Worm (Caenorhabditis elegans) whole organism, L4 larva: Measurements from ENCODE around the gene srsx-25.

Source experiments
- F10B5.3 ChIP-seq: sonication (generic microtip); optimal IDR thresholded peaks from 2 replicates; lab custom pipeline; 2016; ENCODE audit warnings: mild to moderate bottlenecking, missing genetic modification characterization, missing compliant biosample characterization
- F26F4.8 ChIP-seq: fragments of 200-800 bp; sonication (Bioruptor generic); conservative IDR thresholded peaks from 2 replicates; pipeline ENCODE4 v1.3.6; 2022; ENCODE audit warnings: missing genetic modification characterization, missing compliant biosample characterization
- F44E2.7 ChIP-seq: fragments of 200-800 bp; sonication (Bioruptor generic); IDR thresholded peaks from 2 replicates; pipeline ENCODE4 v2.1.2; 2022; ENCODE audit warnings: missing genetic modification characterization, missing compliant biosample characterization
- F49E8.2 ChIP-seq: sonication (generic microtip); optimal IDR thresholded peaks from 2 replicates; lab custom pipeline; 2016; ENCODE audit warnings: missing compliant biosample characterization, mild to moderate bottlenecking, missing genetic modification characterization, borderline replicate concordance
- Y105C5A.15 ChIP-seq: fragments of 200-800 bp; sonication (Bioruptor generic); IDR thresholded peaks from 2 replicates; pipeline ENCODE4 v1.3.6; 2022; ENCODE audit warnings: missing genetic modification characterization, missing compliant biosample characterization
- Y48G9A.11 ChIP-seq: fragments of 200-800 bp; sonication (Bioruptor generic); IDR thresholded peaks from 2 replicates; pipeline ENCODE4 v1.3.6; 2022; ENCODE audit warnings: missing genetic modification reagents, missing genetic modification characterization, missing compliant biosample characterization
- Y5F2A.4 ChIP-seq: fragments of 200-800 bp; sonication (Bioruptor generic); optimal IDR thresholded peaks from 2 replicates; lab custom pipeline; 2018; ENCODE audit warnings: mild to moderate bottlenecking, missing genetic modification characterization, missing compliant biosample characterization
- Y75B8A.6 ChIP-seq: fragments of 200-800 bp; sonication (Bioruptor generic); IDR thresholded peaks from 2 replicates; pipeline ENCODE4 v1.3.6; 2022; ENCODE audit warnings: missing genetic modification reagents, missing genetic modification characterization, missing compliant biosample characterization
- ZK337.2 ChIP-seq: fragments of 200-800 bp; sonication (Bioruptor generic); IDR thresholded peaks from 2 replicates; pipeline ENCODE4 v1.3.6; 2022; ENCODE audit warnings: missing genetic modification reagents, missing genetic modification characterization, missing compliant biosample characterization
- aha-1 ChIP-seq: fragments of 150-350 bp; peaks from one replicate; lab custom pipeline; 2014; ENCODE audit warnings: missing biosample characterization, missing genetic modification characterization
- aly-2 ChIP-seq: sonication (generic microtip); optimal IDR thresholded peaks from 2 replicates; lab custom pipeline; 2018; ENCODE audit warnings: missing biosample characterization, missing genetic modification characterization
- cey-2 ChIP-seq: sonication (generic microtip); optimal IDR thresholded peaks from 3 replicates; lab custom pipeline; 2017; ENCODE audit warnings: missing genetic modification characterization, mild to moderate bottlenecking, missing compliant biosample characterization, antibody characterized with exemption, borderline replicate concordance; ENCODE audit not compliant: insufficient read depth
- daf-12 ChIP-seq: fragments of 150-350 bp; optimal IDR thresholded peaks from 2 replicates; lab custom pipeline; 2014; ENCODE audit warnings: missing biosample characterization, missing genetic modification reagents, missing genetic modification characterization
- daf-16 ChIP-seq, 3 experiments: sonication (generic microtip); optimal IDR thresholded peaks; 2 replicates each; lab custom pipeline; 2016 to 2017; ENCODE audit warnings: missing genetic modification characterization in 3 of 3, missing genetic modification reagents in 3 of 3, mild to moderate bottlenecking in 2 of 3, missing compliant biosample characterization in 2 of 3, missing biosample characterization in 1 of 3, moderate library complexity in 1 of 3
- dpl-1 ChIP-seq: fragments of 150-350 bp; optimal IDR thresholded peaks from 2 replicates; lab custom pipeline; 2014; ENCODE audit warnings: missing biosample characterization, missing genetic modification reagents, missing genetic modification characterization
- egl-43 ChIP-seq: fragments of 200-800 bp; sonication (Bioruptor generic); IDR thresholded peaks from 2 replicates; pipeline ENCODE4 v1.3.6; 2022; ENCODE audit warnings: missing genetic modification reagents, missing genetic modification characterization, missing compliant biosample characterization
- fkh-10 ChIP-seq: fragments of 150-350 bp; optimal IDR thresholded peaks from 2 replicates; lab custom pipeline; 2014; ENCODE audit warnings: missing biosample characterization, missing genetic modification reagents, missing genetic modification characterization
- fos-1 ChIP-seq: fragments of 150-350 bp; optimal IDR thresholded peaks from 2 replicates; lab custom pipeline; 2014; ENCODE audit warnings: missing biosample characterization, missing genetic modification characterization
- hlh-30 ChIP-seq: sonication (generic microtip); optimal IDR thresholded peaks from 2 replicates; lab custom pipeline; 2017; ENCODE audit warnings: antibody characterized with exemption, mild to moderate bottlenecking, missing genetic modification characterization, missing compliant biosample characterization; ENCODE audit not compliant: insufficient read depth
- lin-29 ChIP-seq: fragments of 200-800 bp; sonication (Bioruptor generic); IDR thresholded peaks from 2 replicates; pipeline ENCODE4 v1.3.6; 2022; ENCODE audit warnings: missing genetic modification reagents, missing genetic modification characterization, missing compliant biosample characterization
- lin-38 ChIP-seq: fragments of 200-800 bp; sonication (Bioruptor generic); IDR thresholded peaks from 2 replicates; pipeline ENCODE4 v1.3.6; 2022; ENCODE audit warnings: missing genetic modification reagents, missing genetic modification characterization, missing compliant biosample characterization
- lin-39 ChIP-seq: fragments of 150-350 bp; optimal IDR thresholded peaks from 2 replicates; lab custom pipeline; 2014; ENCODE audit warnings: missing biosample characterization, missing genetic modification reagents, missing genetic modification characterization
- lir-3 ChIP-seq: sonication (generic microtip); optimal IDR thresholded peaks from 2 replicates; lab custom pipeline; 2016; ENCODE audit warnings: mild to moderate bottlenecking, missing genetic modification characterization, missing compliant biosample characterization
- lsy-2 ChIP-seq, 2 experiments: fragments of 150-350 bp in 1 of 2; sonication (generic microtip) in 1 of 2; optimal IDR thresholded peaks; 2 replicates each; lab custom pipeline; 2014 to 2017; ENCODE audit warnings: missing biosample characterization in 2 of 2, missing genetic modification characterization in 2 of 2
- mep-1 ChIP-seq: fragments of 150-350 bp; sonication (generic microtip); optimal IDR thresholded peaks from 3 replicates; lab custom pipeline; 2014; ENCODE audit warnings: missing biosample characterization, missing genetic modification characterization
- mes-2 ChIP-seq: sonication (generic microtip); optimal IDR thresholded peaks from 2 replicates; lab custom pipeline; 2016; ENCODE audit warnings: missing genotype, mild to moderate bottlenecking, missing genetic modification characterization, missing compliant biosample characterization; ENCODE audit not compliant: poor library complexity, severe bottlenecking
- nhr-10 ChIP-seq: fragments of 150-350 bp; optimal IDR thresholded peaks from 2 replicates; lab custom pipeline; 2014; ENCODE audit warnings: missing biosample characterization, missing genetic modification characterization
- nhr-102 ChIP-seq: sonication (generic microtip); optimal IDR thresholded peaks from 2 replicates; lab custom pipeline; 2016; ENCODE audit warnings: mild to moderate bottlenecking, missing genetic modification characterization, moderate library complexity, missing compliant biosample characterization
- nhr-28 ChIP-seq: fragments of 150-350 bp; optimal IDR thresholded peaks from 2 replicates; lab custom pipeline; 2014; ENCODE audit warnings: missing biosample characterization, missing genetic modification characterization
- nhr-41 ChIP-seq: fragments of 200-800 bp; sonication (Bioruptor generic); IDR thresholded peaks from 2 replicates; pipeline ENCODE4 v1.3.6; 2022; ENCODE audit warnings: missing genetic modification reagents, missing genetic modification characterization, missing compliant biosample characterization
- nhr-48 ChIP-seq: sonication (generic microtip); optimal IDR thresholded peaks from 2 replicates; lab custom pipeline; 2016; ENCODE audit warnings: mild to moderate bottlenecking, missing genetic modification characterization, missing compliant biosample characterization
- pha-4 ChIP-seq, 2 experiments: fragments of 150-350 bp in 1 of 2; fragments of 200-800 bp in 1 of 2; sonication (Bioruptor generic) in 1 of 2; IDR thresholded peaks in 1 of 2; optimal IDR thresholded peaks in 1 of 2; 2 replicates each; pipeline versions ENCODE4 v1.3.6 to Lab custom; 2014 to 2022; ENCODE audit warnings: missing genetic modification characterization in 2 of 2, missing genetic modification reagents in 2 of 2, missing biosample characterization in 1 of 2, missing compliant biosample characterization in 1 of 2
- php-3 ChIP-seq: fragments of 200-800 bp; sonication (Bioruptor generic); IDR thresholded peaks from 2 replicates; pipeline ENCODE4 v1.3.6; 2022; ENCODE audit warnings: missing genetic modification reagents, missing genetic modification characterization, missing compliant biosample characterization
- set-16 ChIP-seq: fragments of 200-800 bp; sonication (Bioruptor generic); IDR thresholded peaks from 2 replicates; pipeline ENCODE4 v1.3.6; 2022; ENCODE audit warnings: missing genetic modification reagents, missing genetic modification characterization, missing compliant biosample characterization
- skn-1 ChIP-seq: fragments of 150-350 bp; optimal IDR thresholded peaks from 2 replicates; lab custom pipeline; 2014; ENCODE audit warnings: missing biosample characterization, missing genetic modification characterization
- snpc-1.2 ChIP-seq: fragments of 200-800 bp; sonication (Bioruptor generic); IDR thresholded peaks from 2 replicates; pipeline ENCODE4 v1.3.6; 2022; ENCODE audit warnings: missing genetic modification reagents, missing genetic modification characterization, missing compliant biosample characterization
- spr-3 ChIP-seq: fragments of 200-800 bp; sonication (Bioruptor generic); optimal IDR thresholded peaks from 2 replicates; lab custom pipeline; 2018; ENCODE audit warnings: mild to moderate bottlenecking, missing genetic modification characterization, missing compliant biosample characterization
- unc-130 ChIP-seq: sonication (generic microtip); optimal IDR thresholded peaks from 2 replicates; lab custom pipeline; 2016; ENCODE audit warnings: missing genetic modification reagents, missing genetic modification characterization, missing compliant biosample characterization
- unc-62 ChIP-seq, 3 experiments: fragments of 150-350 bp in 1 of 3; sonication (generic microtip); optimal IDR thresholded peaks in 2 of 3; peaks in 1 of 3; 1 replicate in 1 of 3; 2 replicates in 2 of 3; lab custom pipeline; 2014 to 2017; ENCODE audit warnings: missing biosample characterization in 3 of 3, missing genetic modification characterization in 3 of 3, missing genetic modification reagents in 3 of 3, missing genotype in 1 of 3
- zag-1 ChIP-seq: fragments of 150-350 bp; optimal IDR thresholded peaks from 2 replicates; lab custom pipeline; 2014; ENCODE audit warnings: missing biosample characterization, missing genetic modification characterization
- zfp-2 ChIP-seq: sonication (generic microtip); optimal IDR thresholded peaks from 2 replicates; lab custom pipeline; 2016; ENCODE audit warnings: mild to moderate bottlenecking, missing genetic modification characterization, missing compliant biosample characterization

srsx-25 gene

DNA sequence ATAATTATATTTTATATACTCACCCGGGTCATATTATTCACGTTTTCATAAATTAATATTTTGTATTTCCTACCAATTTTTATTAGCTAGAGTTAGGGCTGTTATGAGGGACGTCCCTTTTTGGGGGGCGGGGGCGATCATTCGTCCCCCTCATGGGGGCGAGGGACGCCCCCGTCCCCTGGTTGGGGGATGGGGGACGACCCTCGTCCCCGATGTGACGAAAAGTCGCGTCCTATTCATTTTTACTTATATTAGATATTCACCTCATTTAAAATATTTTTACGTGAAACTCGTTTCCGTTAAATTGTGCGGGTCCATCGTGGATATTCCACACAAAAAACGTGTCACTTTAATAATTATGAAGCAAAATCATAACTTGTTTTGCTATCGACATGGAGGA is 16.4 kb upstream of the srsx-25 start, which contains the start of gene W02A2.12:
TSS of gene W02A2.12 (minus strand) at position 240 of the 400 bp plus-strand sequence.
- no peak for TF ChIP-seq fos-1 (tag; lab: Kevin White, UChicago)
- TF ChIP-seq ZK337.2 (GFP tag; lab: Robert Waterston, UW) = no peak
- no peak for TF ChIP-seq snpc-1.2
- no peak for TF ChIP-seq spr-3 (GFP tag; lab: Kevin White, UChicago)
- TF ChIP-seq Y105C5A.15 (GFP tag; lab: Robert Waterston, UW) = 0 out of 2 replicates have a peak, but pooled peaks have one; percentile 34
- TF ChIP-seq egl-43 = peak; percentile 44; the same call in 1 of the 2 replicates
- peak; percentile 31; the same call in 1 of the 2 replicates for TF ChIP-seq lin-38 (GFP tag; lab: Robert Waterston, UW)
- TF ChIP-seq lir-3 (tag; lab: Kevin White, UChicago) = no peak
- TF ChIP-seq lin-39 (tag; lab: Kevin White, UChicago) = no peak
- TF ChIP-seq zfp-2 = no peak
- TF ChIP-seq mep-1 (tag; lab: Kevin White, UChicago) = no peak
- no peak for TF ChIP-seq cey-2 (tag; lab: Kevin White, UChicago)
- TF ChIP-seq set-16 (GFP tag; lab: Robert Waterston, UW) = peak; percentile 78
- no peak for TF ChIP-seq Y75B8A.6
- TF ChIP-seq daf-12 (tag; lab: Kevin White, UChicago) = no peak
- TF ChIP-seq pha-4 (GFP tag; IDR thresholded peaks at IDR 0.05; lab: Robert Waterston, UW) = peak; percentile 77; the same call in 1 of the 2 replicates
- TF ChIP-seq pha-4 (tag; optimal IDR thresholded peaks at IDR 0.05; lab: Kevin White, UChicago) = no peak

DNA sequence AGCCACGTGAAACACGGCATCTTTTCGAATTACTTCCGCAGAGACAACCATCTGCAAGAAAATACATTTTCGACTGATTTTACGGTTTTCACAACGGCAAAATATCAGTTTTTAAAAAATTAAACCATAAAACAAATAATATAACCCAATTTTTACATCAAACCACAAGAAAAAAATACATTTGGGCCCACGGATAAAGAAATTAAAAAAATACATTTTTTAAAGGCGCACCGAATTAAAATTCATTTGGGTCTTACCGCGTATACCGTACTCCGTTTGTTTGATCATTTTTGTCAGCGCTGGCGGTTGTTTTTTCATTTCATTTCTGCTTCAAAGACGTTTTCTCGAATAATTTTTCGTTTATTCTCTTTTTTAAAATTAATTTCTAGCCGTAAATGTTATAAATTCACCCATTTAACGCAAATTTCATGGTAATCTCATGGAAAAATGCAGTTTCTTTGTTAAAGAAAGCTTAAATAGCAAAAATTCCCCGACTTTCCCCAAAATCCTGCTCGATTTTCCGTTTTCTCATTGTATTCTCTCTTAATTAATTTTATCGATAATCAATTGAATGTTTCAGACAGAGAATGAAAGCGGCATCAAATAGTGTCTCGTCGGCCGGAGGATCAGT is 11.7 kb upstream of the srsx-25 start, which contains the start of the genes rec-8 and mex-5:
TSS of gene rec-8 (minus strand) at position 51 of the 631 bp plus-strand sequence.
TSS of gene mex-5 (plus strand) at position 581 of the 631 bp plus-strand sequence.
- TF ChIP-seq unc-62 (GFP tag; optimal IDR thresholded peaks at IDR 0.05 in 1 of 2; lab: Kevin White, UChicago) (peak in 1 of 2 experiments; percentile 70), unc-62 (tag; optimal IDR thresholded peaks at IDR 0.05; lab: Kevin White, UChicago) (no peak), unc-130 (GFP tag; lab: Kevin White, UChicago) (peak; percentile 91), zag-1 (tag; lab: Kevin White, UChicago) (no peak), snpc-1.2 (peak; percentile 69), nhr-48 (tag; lab: Kevin White, UChicago) (no peak), aly-2 (no peak), skn-1 (tag; lab: Kevin White, UChicago) (no peak), nhr-102 (tag; lab: Kevin White, UChicago) (no peak), F10B5.3 (tag; lab: Kevin White, UChicago) (no peak), php-3 (no peak), F26F4.8 (GFP tag; lab: Robert Waterston, UW) (no peak), Y48G9A.11 (GFP tag; lab: Robert Waterston, UW) (0 out of 2 replicates have a peak, but pooled peaks have one; percentile 8), mes-2 (tag; lab: Kevin White, UChicago) (no peak), nhr-28 (tag; lab: Kevin White, UChicago) (no peak), F49E8.2 (tag; lab: Kevin White, UChicago) (peak; percentile 22)

DNA sequence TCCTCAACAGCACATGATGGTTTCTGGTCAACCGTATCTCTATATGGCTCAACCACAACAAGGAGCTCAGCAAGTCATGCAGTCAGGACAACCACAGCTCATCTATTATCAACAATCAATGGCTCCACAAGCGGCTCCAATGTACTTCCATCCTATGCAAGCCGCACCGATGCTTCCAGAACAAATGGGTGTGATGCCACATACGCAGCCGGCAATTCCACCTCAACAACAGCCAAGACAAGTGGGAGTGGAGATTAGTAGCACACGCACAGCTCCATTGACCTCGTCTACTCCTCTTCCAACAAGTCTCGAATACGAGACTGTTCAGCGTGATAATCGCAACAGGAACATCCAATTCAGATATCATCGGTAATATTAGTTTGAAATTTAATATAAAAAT is 10.9 kb upstream of the srsx-25 start:
- no peak for TF ChIP-seq Y5F2A.4
- TF ChIP-seq F44E2.7 = no peak
- no peak for TF ChIP-seq aha-1
- no peak for TF ChIP-seq php-3
- no peak for TF ChIP-seq nhr-28 (tag; lab: Kevin White, UChicago)
- TF ChIP-seq fkh-10 (GFP tag; lab: Kevin White, UChicago) = no peak
- no peak for TF ChIP-seq lsy-2 (tag; optimal IDR thresholded peaks at IDR 0.05; lab: Kevin White, UChicago)
- no peak for TF ChIP-seq hlh-30 (tag; lab: Kevin White, UChicago)
- no peak for TF ChIP-seq set-16 (GFP tag; lab: Robert Waterston, UW)
- no peak for TF ChIP-seq lin-29 (GFP tag; lab: Robert Waterston, UW)
- TF ChIP-seq daf-16 (GFP tag; optimal IDR thresholded peaks at IDR 0.05; lab: Kevin White, UChicago) = no peak
- TF ChIP-seq daf-16 (tag; optimal IDR thresholded peaks at IDR 0.05; lab: Kevin White, UChicago) = no peak
- no peak for TF ChIP-seq dpl-1 (GFP tag; lab: Kevin White, UChicago)
- TF ChIP-seq nhr-10 (tag; lab: Kevin White, UChicago) = no peak
- TF ChIP-seq nhr-41 (GFP tag; lab: Robert Waterston, UW) = no peak
